Fruit fly (Drosophila melanogaster) whole organism, embryonic: ENCODE measurements around the gene CG8006.

ENCODE experiments used
- CG1792 ChIP-seq: fragments of 200-800 bp; sonication (Bioruptor generic); optimal IDR thresholded peaks from 2 replicates; lab custom pipeline; 2016; ENCODE audit warnings: missing biosample characterization, missing genetic modification characterization
- CG3065 ChIP-seq: fragments of 200-800 bp; sonication (Bioruptor generic); optimal IDR thresholded peaks from 2 replicates; lab custom pipeline; 2016; ENCODE audit warnings: missing biosample characterization, missing genetic modification characterization
- CG32532 ChIP-seq: fragments of 200-800 bp; sonication (Bioruptor generic); IDR thresholded peaks from 2 replicates; pipeline ENCODE4 v1.3.6; 2022; ENCODE audit warnings: missing biosample characterization, missing genetic modification characterization
- CG3838 ChIP-seq: fragments of 200-800 bp; sonication (Bioruptor generic); optimal IDR thresholded peaks from 3 replicates; lab custom pipeline; 2016; ENCODE audit warnings: missing biosample characterization, missing genetic modification characterization
- CG4282 ChIP-seq: fragments of 200-800 bp; sonication (Bioruptor generic); optimal IDR thresholded peaks from 2 replicates; lab custom pipeline; 2016; ENCODE audit warnings: missing biosample characterization, missing genetic modification characterization
- CG6683 ChIP-seq: fragments of 200-800 bp; sonication (Bioruptor generic); optimal IDR thresholded peaks from 2 replicates; lab custom pipeline; 2017; ENCODE audit warnings: missing biosample characterization, mild to moderate bottlenecking, missing genetic modification characterization, missing genetic modification reagents
- CG6791 ChIP-seq: fragments of 200-800 bp; sonication (Bioruptor generic); IDR thresholded peaks from 3 replicates; pipeline ENCODE4 v1.3.6; 2022; ENCODE audit warnings: missing biosample characterization, missing genetic modification characterization; ENCODE audit not compliant: partially characterized antibody
- CG6854 ChIP-seq: fragments of 200-800 bp; sonication (Bioruptor generic); optimal IDR thresholded peaks from 3 replicates; lab custom pipeline; 2017; ENCODE audit warnings: missing biosample characterization, mild to moderate bottlenecking, missing genetic modification characterization
- CG7786 ChIP-seq: fragments of 200-800 bp; sonication (Bioruptor generic); optimal IDR thresholded peaks from 2 replicates; lab custom pipeline; 2016; ENCODE audit warnings: missing biosample characterization, missing genetic modification characterization
- CG7928 ChIP-seq: fragments of 200-800 bp; sonication (Bioruptor generic); optimal IDR thresholded peaks from 2 replicates; lab custom pipeline; 2017; ENCODE audit warnings: missing biosample characterization, mild to moderate bottlenecking, missing genetic modification characterization
- CG8281 ChIP-seq: fragments of 200-800 bp; sonication (Bioruptor generic); optimal IDR thresholded peaks from 2 replicates; lab custom pipeline; 2018; ENCODE audit warnings: missing biosample characterization, mild to moderate bottlenecking, missing genetic modification characterization, moderate library complexity
- CG9437 ChIP-seq: fragments of 200-800 bp; sonication (Bioruptor generic); optimal IDR thresholded peaks from 2 replicates; lab custom pipeline; 2018; ENCODE audit warnings: missing biosample characterization, mild to moderate bottlenecking, missing genetic modification characterization
- CG9876 ChIP-seq: fragments of 200-800 bp; sonication (Bioruptor generic); optimal IDR thresholded peaks from 2 replicates; lab custom pipeline; 2016; ENCODE audit warnings: missing biosample characterization, missing genetic modification characterization
- Dref ChIP-seq: fragments of 200-800 bp; sonication (Bioruptor generic); IDR thresholded peaks from 2 replicates; pipeline ENCODE4 v1.3.6; 2022; ENCODE audit warnings: missing biosample characterization, missing genetic modification characterization
- Drgx ChIP-seq: fragments of 200-800 bp; sonication (Bioruptor generic); IDR thresholded peaks from 2 replicates; pipeline ENCODE4 v1.3.6; 2022; ENCODE audit warnings: missing biosample characterization, missing genetic modification characterization
- E2f2 ChIP-seq: fragments of 200-800 bp; sonication (Bioruptor generic); IDR thresholded peaks from 2 replicates; pipeline ENCODE4 v1.3.6; 2022; ENCODE audit warnings: missing biosample characterization, missing genetic modification characterization
- Ets65A ChIP-seq: fragments of 200-800 bp; sonication (Bioruptor generic); peaks from one replicate; lab custom pipeline; 2016; ENCODE audit warnings: missing biosample characterization, missing genetic modification characterization
- H2.0 ChIP-seq: fragments of 200-800 bp; sonication (Bioruptor generic); IDR thresholded peaks from 2 replicates; pipeline ENCODE4 v1.3.6; 2022; ENCODE audit warnings: missing biosample characterization, missing genetic modification characterization
- Hr3 ChIP-seq: fragments of 200-800 bp; sonication (Bioruptor generic); optimal IDR thresholded peaks from 3 replicates; lab custom pipeline; 2016; ENCODE audit warnings: missing biosample characterization, missing genetic modification characterization
- Jarid2 ChIP-seq: fragments of 200-800 bp; sonication (Bioruptor generic); optimal IDR thresholded peaks from 3 replicates; lab custom pipeline; 2017; ENCODE audit warnings: mild to moderate bottlenecking, missing biosample characterization, missing genetic modification reagents, missing genetic modification characterization
- Mes4 ChIP-seq: fragments of 200-800 bp; sonication (Bioruptor generic); optimal IDR thresholded peaks from 2 replicates; lab custom pipeline; 2016; ENCODE audit warnings: missing biosample characterization, missing genetic modification characterization
- NK7.1 ChIP-seq: fragments of 200-800 bp; sonication (Bioruptor generic); optimal IDR thresholded peaks from 3 replicates; lab custom pipeline; 2016; ENCODE audit warnings: missing biosample characterization, missing genetic modification characterization
- Nf-YB ChIP-seq: fragments of 200-800 bp; sonication (Bioruptor generic); optimal IDR thresholded peaks from 3 replicates; lab custom pipeline; 2019; ENCODE audit warnings: missing biosample characterization, mild to moderate bottlenecking, missing genetic modification characterization, moderate library complexity
- Optix ChIP-seq: fragments of 200-800 bp; sonication (Bioruptor generic); IDR thresholded peaks from 3 replicates; pipeline ENCODE4 v1.3.6; 2022; ENCODE audit warnings: missing biosample characterization, missing genetic modification characterization
- Pdp1 ChIP-seq, 2 experiments: fragments of 200-800 bp; sonication (Bioruptor generic); optimal IDR thresholded peaks; 3 replicates each; lab custom pipeline; 2016; ENCODE audit warnings: missing biosample characterization in 2 of 2, missing genetic modification characterization in 2 of 2, mild to moderate bottlenecking in 1 of 2, moderate library complexity in 1 of 2
- Rx ChIP-seq: fragments of 200-800 bp; sonication (Bioruptor generic); IDR thresholded peaks from 2 replicates; pipeline ENCODE4 v1.3.6; 2022; ENCODE audit warnings: missing biosample characterization, missing genetic modification characterization
- Scr ChIP-seq: fragments of 200-800 bp; sonication (Bioruptor generic); IDR thresholded peaks from 2 replicates; pipeline ENCODE4 v1.3.6; 2022; ENCODE audit warnings: missing biosample characterization, missing genetic modification characterization; ENCODE audit not compliant: partially characterized antibody
- Ssrp ChIP-seq: fragments of 200-800 bp; sonication (Bioruptor generic); optimal IDR thresholded peaks from 2 replicates; lab custom pipeline; 2018; ENCODE audit warnings: missing biosample characterization, mild to moderate bottlenecking, missing genetic modification characterization, moderate library complexity
- TFAM ChIP-seq: fragments of 200-800 bp; sonication (Bioruptor generic); optimal IDR thresholded peaks from 2 replicates; lab custom pipeline; 2017; ENCODE audit warnings: missing biosample characterization, missing genetic modification characterization, inconsistent platforms
- aop ChIP-seq: fragments of 200-800 bp; sonication (Bioruptor generic); IDR thresholded peaks from 2 replicates; pipeline ENCODE4 v1.3.6; 2022; ENCODE audit warnings: missing biosample characterization, missing genetic modification characterization
- ash1 ChIP-seq: fragments of 200-800 bp; sonication (Bioruptor generic); optimal IDR thresholded peaks from 2 replicates; lab custom pipeline; 2018; ENCODE audit warnings: missing biosample characterization, mild to moderate bottlenecking, missing genetic modification characterization
- ato ChIP-seq: fragments of 200-800 bp; sonication (Bioruptor generic); IDR thresholded peaks from 2 replicates; pipeline ENCODE4 v1.3.6; 2022; ENCODE audit warnings: missing biosample characterization, missing genetic modification characterization; ENCODE audit not compliant: partially characterized antibody
- az2 ChIP-seq: fragments of 200-800 bp; sonication (Bioruptor generic); optimal IDR thresholded peaks from 3 replicates; lab custom pipeline; 2016; ENCODE audit warnings: missing biosample characterization, missing genetic modification characterization
- dysf ChIP-seq: fragments of 200-800 bp; sonication (Bioruptor generic); IDR thresholded peaks from 3 replicates; pipeline ENCODE4 v1.3.6; 2022; ENCODE audit warnings: missing biosample characterization, missing genetic modification characterization
- eve ChIP-seq, 2 experiments: fragments of >200 bp; optimal IDR thresholded peaks; 2 replicates each; lab custom pipeline; 2017; ENCODE audit warnings: missing biosample characterization in 2 of 2, missing genetic modification characterization in 2 of 2
- fd3F ChIP-seq: fragments of 200-800 bp; sonication (Bioruptor generic); optimal IDR thresholded peaks from 2 replicates; lab custom pipeline; 2018; ENCODE audit warnings: missing biosample characterization, mild to moderate bottlenecking, missing genetic modification characterization, moderate library complexity
- fu2 ChIP-seq: fragments of 200-800 bp; sonication (Bioruptor generic); optimal IDR thresholded peaks from 2 replicates; lab custom pipeline; 2016; ENCODE audit warnings: missing biosample characterization, missing genetic modification characterization
- hkb ChIP-seq, 2 experiments: fragments of 200-800 bp in 1 of 2; fragments of >200 bp in 1 of 2; sonication (Bioruptor generic) in 1 of 2; IDR thresholded peaks in 1 of 2; optimal IDR thresholded peaks in 1 of 2; 2 replicates each; pipeline versions ENCODE4 v1.3.6 to Lab custom; 2017 to 2022; ENCODE audit warnings: missing biosample characterization in 1 of 2, missing genetic modification characterization in 1 of 2
- inv ChIP-seq: fragments of 200-800 bp; sonication (Bioruptor generic); IDR thresholded peaks from 2 replicates; pipeline ENCODE4 v1.3.6; 2022; ENCODE audit warnings: missing biosample characterization, missing genetic modification characterization; ENCODE audit not compliant: partially characterized antibody
- nerfin-2 ChIP-seq: fragments of 200-800 bp; sonication (Bioruptor generic); IDR thresholded peaks from 2 replicates; pipeline ENCODE4 v1.3.6; 2022; ENCODE audit warnings: missing biosample characterization, missing genetic modification characterization; ENCODE audit not compliant: partially characterized antibody
- nmo ChIP-seq: fragments of 200-800 bp; sonication (Bioruptor generic); optimal IDR thresholded peaks from 2 replicates; lab custom pipeline; 2018; ENCODE audit warnings: missing biosample characterization, mild to moderate bottlenecking, missing genetic modification characterization, moderate library complexity
- otp ChIP-seq: fragments of 200-800 bp; sonication (Bioruptor generic); IDR thresholded peaks from 3 replicates; pipeline ENCODE4, ENCODE4 v1.3.6; 2022; ENCODE audit warnings: missing biosample characterization, missing genetic modification characterization
- pfk ChIP-seq: fragments of 200-800 bp; sonication (Bioruptor generic); optimal IDR thresholded peaks from 2 replicates; lab custom pipeline; 2018; ENCODE audit warnings: missing biosample characterization, mild to moderate bottlenecking, missing genetic modification characterization, moderate library complexity
- pnt ChIP-seq: fragments of 200-800 bp; sonication (Bioruptor generic); optimal IDR thresholded peaks from 3 replicates; lab custom pipeline; 2016; ENCODE audit warnings: missing biosample characterization, missing genetic modification characterization
- pzg ChIP-seq: fragments of 200-800 bp; sonication (Bioruptor generic); optimal IDR thresholded peaks from 3 replicates; lab custom pipeline; 2018; ENCODE audit warnings: missing biosample characterization, mild to moderate bottlenecking, missing genetic modification characterization, moderate library complexity
- row ChIP-seq: fragments of 200-800 bp; sonication (Bioruptor generic); IDR thresholded peaks from 3 replicates; pipeline ENCODE4 v1.3.6; 2022; ENCODE audit warnings: missing biosample characterization, missing genetic modification characterization
- unc-4 ChIP-seq: fragments of 200-800 bp; sonication (Bioruptor generic); IDR thresholded peaks from 2 replicates; pipeline ENCODE4 v1.3.6; 2022; ENCODE audit warnings: missing biosample characterization, missing genetic modification characterization; ENCODE audit not compliant: partially characterized antibody
- zfh1 ChIP-seq: fragments of 200-800 bp; sonication (Bioruptor generic); IDR thresholded peaks from 3 replicates; pipeline ENCODE4 v1.3.6; 2022; ENCODE audit warnings: missing biosample characterization, missing genetic modification characterization
- zfh2 ChIP-seq: fragments of 200-800 bp; sonication (Bioruptor generic); optimal IDR thresholded peaks from 2 replicates; lab custom pipeline; 2016; ENCODE audit warnings: missing biosample characterization, missing genetic modification characterization

Gene CG8006

dm6 chr3L:8186627-8187396 lies 24.9 kb upstream of the CG8006 start, which contains the start of the genes ERR and Atg18a (continued):
- TF ChIP-seq CG7928 (GFP tag; lab: Kevin White, UChicago) (peak; percentile 100), otp (GFP tag; lab: Robert Waterston, UW) (0 out of 3 replicates have a peak, but pooled peaks have one; percentile 50), az2 (GFP tag; lab: Kevin White, UChicago) (peak; percentile 82), CG7786 (GFP tag; lab: Kevin White, UChicago) (peak; percentile 83), TFAM (GFP tag; lab: Kevin White, UChicago) (peak; percentile 9), Ssrp (tag; lab: Kevin White, UChicago) (peak; percentile 88), ash1 (no peak), zfh2 (peak; percentile 93), pnt (peak; percentile 79), eve (GFP tag; optimal IDR thresholded peaks at IDR 0.05; lab: Kevin White, UChicago) (no peak), CG1792 (GFP tag; lab: Kevin White, UChicago) (peak; percentile 36), Jarid2 (GFP tag; lab: Kevin White, UChicago) (no peak), CG9876 (GFP tag; lab: Kevin White, UChicago) (peak; percentile 80), CG3065 (GFP tag; lab: Kevin White, UChicago) (peak; percentile 13), CG4282 (GFP tag; lab: Kevin White, UChicago) (peak; percentile 4), Scr (peak; percentile 73), E2f2 (GFP tag; lab: Robert Waterston, UW) (peak; percentile 65), NK7.1 (GFP tag; lab: Kevin White, UChicago) (peak; percentile 52), Hr3 (peak; percentile 91), ato (GFP tag; lab: Robert Waterston, UW) (no peak), nmo (peak; percentile 92), CG6854 (GFP tag; lab: Kevin White, UChicago) (no peak), pfk (GFP tag; lab: Kevin White, UChicago) (no peak), H2.0 (GFP tag; lab: Robert Waterston, UW) (peak; percentile 79), Rx (GFP tag; lab: Robert Waterston, UW) (peak; percentile 82), fu2 (GFP tag; lab: Kevin White, UChicago) (peak; percentile 84), Mes4 (GFP tag; lab: Kevin White, UChicago) (no peak), fd3F (peak; percentile 82), CG6683 (GFP tag; lab: Kevin White, UChicago) (peak; percentile 35), CG8281 (tag; lab: Kevin White, UChicago) (peak; percentile 48), Nf-YB (GFP tag; lab: Kevin White, UChicago) (peak; percentile 33), CG6791 (peak; percentile 45; the same call in 1 of the 3 replicates)
- TF ChIP-seq, all 482 proteins: peak for 397

DNA sequence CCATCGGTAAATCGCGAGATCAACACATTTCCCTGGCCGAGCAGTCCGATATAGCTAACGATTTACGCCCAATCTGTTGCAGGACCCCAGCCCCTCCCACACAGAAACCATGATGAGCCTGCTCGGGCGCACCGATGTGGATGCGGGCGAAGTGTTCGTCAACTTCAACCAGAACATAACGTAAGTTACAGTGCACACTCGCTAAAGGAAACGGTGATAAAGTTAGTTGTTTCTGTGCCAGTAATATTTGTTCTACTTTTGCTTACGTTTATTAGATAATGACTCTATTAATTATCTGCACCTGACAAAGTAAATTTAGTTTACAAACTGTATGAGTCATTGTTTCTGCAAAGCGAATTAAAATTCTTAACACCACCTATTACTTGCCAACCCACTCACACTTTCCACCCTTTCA lies 24.3 kb upstream of the CG8006 start:
- TF ChIP-seq Dref (GFP tag; lab: Robert Waterston, UW): no peak
- 0 out of 3 replicates have a peak, but pooled peaks have one; percentile 13 for TF ChIP-seq zfh1
- no peak for TF ChIP-seq aop (GFP tag; lab: Robert Waterston, UW)
- no peak for TF ChIP-seq hkb (optimal IDR thresholded peaks at IDR 0.05; lab: Kevin White, UChicago)
- TF ChIP-seq hkb (GFP tag; IDR thresholded peaks at IDR 0.05; lab: Robert Waterston, UW): peak; percentile 20; the same call in 1 of the 2 replicates
- 0 out of 3 replicates have a peak, but pooled peaks have one; percentile 32 for TF ChIP-seq Optix
- TF ChIP-seq Ets65A (GFP tag; lab: Kevin White, UChicago): peak; percentile 46
- TF ChIP-seq dysf (GFP tag; lab: Robert Waterston, UW): peak; percentile 33; the same call in 2 of the 3 replicates
- peak; percentile 42; the same call in 1 of the 2 replicates for TF ChIP-seq CG32532 (GFP tag; lab: Robert Waterston, UW)
- peak; percentile 94 for TF ChIP-seq CG9437
- TF ChIP-seq Drgx (GFP tag; lab: Robert Waterston, UW): 0 out of 2 replicates have a peak, but pooled peaks have one; percentile 13
- TF ChIP-seq Pdp1 (GFP tag; optimal IDR thresholded peaks at IDR 0.05; lab: Kevin White, UChicago): peak in 1 of 2 experiments; percentile 20
- TF ChIP-seq row (GFP tag; lab: Robert Waterston, UW): peak; percentile 34; the same call in 2 of the 3 replicates
- no peak for TF ChIP-seq unc-4
- TF ChIP-seq pzg (GFP tag; lab: Kevin White, UChicago): no peak
- TF ChIP-seq nerfin-2 (GFP tag; lab: Robert Waterston, UW): peak; percentile 21; the same call in 1 of the 2 replicates
- TF ChIP-seq inv (GFP tag; lab: Robert Waterston, UW): no peak
- TF ChIP-seq CG3838 (GFP tag; lab: Kevin White, UChicago): no peak
